Fruit fly (Drosophila melanogaster) whole organism, wandering third instar larva: ENCODE measurements around the gene Fer2.
A peak's percentile ranks its signal among the peaks of the same experiment; 100 is the strongest.
"Not testable (repeated sequence)": the region's sequence is repeated elsewhere in the genome, so short reads cannot be mapped to it uniquely, and the experiment has no call there.

Experiments
- Abd-B ChIP-seq: fragments of >200 bp; optimal IDR thresholded peaks from 2 replicates; lab custom pipeline; 2017; ENCODE audit warnings: missing biosample characterization, missing genetic modification characterization
- CG32264 ChIP-seq: fragments of 200-800 bp; sonication (Bioruptor generic); optimal IDR thresholded peaks from 2 replicates; lab custom pipeline; 2016; ENCODE audit warnings: missing biosample characterization, missing genetic modification characterization
- CG9705 ChIP-seq: fragments of 200-800 bp; sonication (Bioruptor generic); optimal IDR thresholded peaks from 2 replicates; lab custom pipeline; 2018; ENCODE audit warnings: missing biosample characterization, mild to moderate bottlenecking, missing genetic modification characterization
- CrebA ChIP-seq: fragments of 200-800 bp; sonication (Bioruptor generic); optimal IDR thresholded peaks from 2 replicates; lab custom pipeline; 2016; ENCODE audit warnings: missing biosample characterization, mild to moderate bottlenecking, missing genetic modification characterization, borderline replicate concordance
- Dfd ChIP-seq: fragments of >200 bp; optimal IDR thresholded peaks from 2 replicates; lab custom pipeline; 2017; ENCODE audit warnings: missing biosample characterization, missing genetic modification characterization
- Dif ChIP-seq: fragments of 200-275, 200-300 bp; sonication (Bioruptor generic); optimal IDR thresholded peaks from 2 replicates; lab custom pipeline; 2018; ENCODE audit warnings: missing biosample characterization, missing genetic modification characterization; ENCODE audit not compliant: partially characterized antibody
- GATAd ChIP-seq: sonication (Bioruptor generic); optimal IDR thresholded peaks from 2 replicates; lab custom pipeline; 2016; ENCODE audit warnings: missing biosample characterization, missing genetic modification characterization
- HLH106 ChIP-seq: fragments of 200-800 bp; optimal IDR thresholded peaks from 3 replicates; lab custom pipeline; 2019; ENCODE audit warnings: missing biosample characterization, mild to moderate bottlenecking, missing genetic modification characterization, moderate library complexity
- Hnf4 ChIP-seq: fragments of 200-800 bp; sonication (Bioruptor generic); optimal IDR thresholded peaks from 2 replicates; lab custom pipeline; 2016; ENCODE audit warnings: missing biosample characterization, mild to moderate bottlenecking, missing genetic modification characterization
- Hr78 ChIP-seq: fragments of >200 bp; optimal IDR thresholded peaks from 2 replicates; lab custom pipeline; 2017; ENCODE audit warnings: missing biosample characterization, missing genetic modification characterization
- Hr83 ChIP-seq: fragments of 200-300 bp; sonication (Bioruptor generic); optimal IDR thresholded peaks from 2 replicates; lab custom pipeline; 2016; ENCODE audit warnings: missing biosample characterization, mild to moderate bottlenecking, missing genetic modification characterization, moderate library complexity; ENCODE audit not compliant: poor library complexity, severe bottlenecking
- Jra ChIP-seq: sonication (Bioruptor generic); optimal IDR thresholded peaks from 2 replicates; lab custom pipeline; 2016; ENCODE audit warnings: missing biosample characterization, missing genetic modification characterization
- Mio ChIP-seq: sonication (Bioruptor generic); optimal IDR thresholded peaks from 2 replicates; lab custom pipeline; 2016; ENCODE audit warnings: missing biosample characterization, missing genetic modification characterization
- Myc ChIP-seq: fragments of >200 bp; optimal IDR thresholded peaks from 2 replicates; lab custom pipeline; 2017
- N ChIP-seq: fragments of >200 bp; optimal IDR thresholded peaks from 2 replicates; lab custom pipeline; 2018; ENCODE audit warnings: missing biosample characterization, missing external identifiers, missing genetic modification characterization
- OdsH ChIP-seq: fragments of 200-800 bp; sonication (Bioruptor generic); optimal IDR thresholded peaks from 2 replicates; lab custom pipeline; 2016; ENCODE audit warnings: missing biosample characterization, mild to moderate bottlenecking, missing genetic modification characterization
- Rel ChIP-seq, 2 experiments: fragments of 200-800 bp; sonication (Bioruptor generic) in 1 of 2; optimal IDR thresholded peaks; 2 replicates in 1 of 2; 3 replicates in 1 of 2; lab custom pipeline; 2016 to 2019; ENCODE audit warnings: mild to moderate bottlenecking in 2 of 2, missing biosample characterization in 2 of 2, missing genetic modification characterization in 2 of 2, moderate library complexity in 1 of 2
- Sp1 ChIP-seq: fragments of 200-800 bp; sonication (Bioruptor generic); optimal IDR thresholded peaks from 3 replicates; lab custom pipeline; 2019; ENCODE audit warnings: missing biosample characterization, mild to moderate bottlenecking, missing genetic modification characterization, moderate library complexity
- Vsx2 ChIP-seq: fragments of 200-300, 225-300 bp; sonication (Bioruptor generic); optimal IDR thresholded peaks from 2 replicates; lab custom pipeline; 2018; ENCODE audit warnings: missing biosample characterization, missing genetic modification characterization; ENCODE audit not compliant: partially characterized antibody
- br ChIP-seq: fragments of 200-800 bp; sonication (Bioruptor generic); optimal IDR thresholded peaks from 2 replicates; lab custom pipeline; 2016; ENCODE audit warnings: missing biosample characterization, missing genetic modification characterization
- brk ChIP-seq: fragments of 200-800 bp; sonication (Bioruptor generic); optimal IDR thresholded peaks from 2 replicates; lab custom pipeline; 2016; ENCODE audit warnings: missing biosample characterization, mild to moderate bottlenecking, missing genetic modification characterization
- dl ChIP-seq, 2 experiments: fragments of 175-275, 200-275 bp in 1 of 2; fragments of 200-275 bp in 1 of 2; sonication (Bioruptor generic); optimal IDR thresholded peaks; lab custom pipeline; 2018; ENCODE audit warnings: mild to moderate bottlenecking in 2 of 2, missing biosample characterization in 2 of 2, missing genetic modification characterization in 2 of 2, moderate library complexity in 2 of 2; ENCODE audit not compliant: partially characterized antibody in 2 of 2, insufficient read depth in 1 of 2
- dmrt93B ChIP-seq: fragments of 200-800 bp; sonication (Bioruptor generic); optimal IDR thresholded peaks from 2 replicates; lab custom pipeline; 2018; ENCODE audit warnings: missing biosample characterization, mild to moderate bottlenecking, missing genetic modification characterization
- dsf ChIP-seq: sonication (Bioruptor generic); optimal IDR thresholded peaks from 2 replicates; lab custom pipeline; 2016; ENCODE audit warnings: missing biosample characterization, missing genetic modification characterization, borderline replicate concordance
- ey ChIP-seq: fragments of 200-800 bp; sonication (Bioruptor generic); optimal IDR thresholded peaks from 2 replicates; lab custom pipeline; 2016; ENCODE audit warnings: missing biosample characterization, missing genetic modification characterization
- foxo ChIP-seq, 2 experiments: fragments of 200-800 bp; sonication (Bioruptor generic); optimal IDR thresholded peaks; 2 replicates in 1 of 2; 3 replicates in 1 of 2; lab custom pipeline; 2016 to 2017; ENCODE audit warnings: missing biosample characterization in 2 of 2, missing genetic modification characterization in 2 of 2
- fru ChIP-seq: fragments of 200-800 bp; sonication (Bioruptor generic); optimal IDR thresholded peaks from 3 replicates; lab custom pipeline; 2016; ENCODE audit warnings: missing biosample characterization, mild to moderate bottlenecking, missing genetic modification characterization
- h ChIP-seq: fragments of 200-800 bp; sonication (Bioruptor generic); optimal IDR thresholded peaks from 3 replicates; lab custom pipeline; 2016; ENCODE audit warnings: missing biosample characterization, mild to moderate bottlenecking, missing genetic modification characterization
- jim ChIP-seq: fragments of 175-275, 200-325 bp; sonication (Bioruptor generic); optimal IDR thresholded peaks from 2 replicates; lab custom pipeline; 2016; ENCODE audit warnings: missing biosample characterization, mild to moderate bottlenecking, missing genetic modification characterization
- lola ChIP-seq: fragments of >200 bp; optimal IDR thresholded peaks from 2 replicates; lab custom pipeline; 2017; ENCODE audit warnings: missing biosample characterization, missing genetic modification characterization
- pan ChIP-seq: fragments of >200 bp; optimal IDR thresholded peaks from 2 replicates; lab custom pipeline; 2017
- psq ChIP-seq: fragments of 200-800 bp; sonication (Bioruptor generic); optimal IDR thresholded peaks from 3 replicates; lab custom pipeline; 2017; ENCODE audit warnings: missing biosample characterization, mild to moderate bottlenecking, missing genetic modification characterization, moderate library complexity
- rgr ChIP-seq: fragments of 200-800 bp; sonication (Bioruptor generic); optimal IDR thresholded peaks from 3 replicates; lab custom pipeline; 2016; ENCODE audit warnings: missing biosample characterization, mild to moderate bottlenecking, missing genetic modification characterization
- sage ChIP-seq: fragments of 200-800 bp; sonication (Bioruptor generic); optimal IDR thresholded peaks from 2 replicates; lab custom pipeline; 2016; ENCODE audit warnings: missing biosample characterization, mild to moderate bottlenecking, missing genetic modification characterization
- sv ChIP-seq: fragments of 200-800 bp; sonication (Bioruptor generic); optimal IDR thresholded peaks from 3 replicates; lab custom pipeline; 2016; ENCODE audit warnings: missing biosample characterization, missing genetic modification characterization
- tai ChIP-seq: sonication (Bioruptor generic); optimal IDR thresholded peaks from 2 replicates; lab custom pipeline; 2016; ENCODE audit warnings: missing biosample characterization, missing genetic modification characterization
- usp ChIP-seq: fragments of >200 bp; optimal IDR thresholded peaks from 2 replicates; lab custom pipeline; 2017; ENCODE audit warnings: missing biosample characterization, missing genetic modification characterization
- woc ChIP-seq: sonication (Bioruptor generic); optimal IDR thresholded peaks from 2 replicates; lab custom pipeline; 2016; ENCODE audit warnings: missing biosample characterization, mild to moderate bottlenecking, missing genetic modification characterization

Fer2 gene

dm6 chr3R:16189464-16189863, 38.4 kb upstream of the Fer2 start, which contains the start of gene Bin1:
Bin1 (minus strand) TSS chr3R:16189564.
- TF ChIP-seq Abd-B, psq, Dfd (GFP tag; lab: Kevin White, UChicago): not testable (repeated sequence)

dm6 chr3R:16187737-16188136, 36.6 kb upstream of the Fer2 start:
- TF ChIP-seq h (GFP tag; lab: Kevin White, UChicago) (no peak), Hr83 (no peak), Rel (GFP tag; optimal IDR thresholded peaks at IDR 0.05; lab: Kevin White, UChicago) (no peak), Rel (tag; optimal IDR thresholded peaks at IDR 0.05; lab: Kevin White, UChicago) (no peak), Sp1 (GFP tag; lab: Kevin White, UChicago) (no peak), jim (GFP tag; lab: Kevin White, UChicago) (no peak), br (GFP tag; lab: Kevin White, UChicago) (no peak), Abd-B (GFP tag; lab: Kevin White, UChicago) (no peak), Jra (GFP tag; lab: Kevin White, UChicago) (no peak), HLH106 (tag; lab: Kevin White, UChicago) (no peak), brk (GFP tag; lab: Kevin White, UChicago) (no peak), GATAd (no peak), CG9705 (GFP tag; lab: Kevin White, UChicago) (no peak), Mio (no peak), pan (no peak), woc (no peak), ey (GFP tag; lab: Kevin White, UChicago) (no peak), OdsH (GFP tag; lab: Kevin White, UChicago) (no peak), dsf (GFP tag; lab: Kevin White, UChicago) (no peak), foxo (GFP tag; optimal IDR thresholded peaks at IDR 0.05; lab: Kevin White, UChicago) (no peak)

dm6 chr3R:16186791-16187681, 35.9 kb upstream of the Fer2 start, which contains the start of gene sra:
sra (plus strand) TSS chr3R:16186999.
- no peak for TF ChIP-seq dl (GFP tag; optimal IDR thresholded peaks at IDR 0.05; lab: Kevin White, UChicago; ENCODE audit: insufficient read depth in 1 of 2, partially characterized antibody in 2 of 2)
- no peak for TF ChIP-seq psq (GFP tag; lab: Kevin White, UChicago)
- no peak for TF ChIP-seq Hnf4 (GFP tag; lab: Kevin White, UChicago)
- TF ChIP-seq Abd-B (GFP tag; lab: Kevin White, UChicago) = no peak
- TF ChIP-seq OdsH (GFP tag; lab: Kevin White, UChicago) = no peak
- no peak for TF ChIP-seq CrebA (GFP tag; lab: Kevin White, UChicago)
- peak; percentile 64 for TF ChIP-seq Jra (GFP tag; lab: Kevin White, UChicago)
- TF ChIP-seq Rel (GFP tag; optimal IDR thresholded peaks at IDR 0.05; lab: Kevin White, UChicago) = no peak
- peak; percentile 43 for TF ChIP-seq Rel (tag; optimal IDR thresholded peaks at IDR 0.05; lab: Kevin White, UChicago)
- no peak for TF ChIP-seq CG9705 (GFP tag; lab: Kevin White, UChicago)
- peak; percentile 89 for TF ChIP-seq Hr83
- no peak for TF ChIP-seq dmrt93B (GFP tag; lab: Kevin White, UChicago)
- TF ChIP-seq rgr (GFP tag; lab: Kevin White, UChicago) = peak; percentile 56
- no peak for TF ChIP-seq sage
- TF ChIP-seq foxo (GFP tag; optimal IDR thresholded peaks at IDR 0.05; lab: Kevin White, UChicago) = peak in 1 of 2 experiments; percentile 49
- peak; percentile 10 for TF ChIP-seq dsf (GFP tag; lab: Kevin White, UChicago)
- no peak for TF ChIP-seq Mio
- no peak for TF ChIP-seq tai (GFP tag; lab: Kevin White, UChicago)
- TF ChIP-seq Dfd (GFP tag; lab: Kevin White, UChicago) = no peak
- TF ChIP-seq pan = no peak
- TF ChIP-seq h (GFP tag; lab: Kevin White, UChicago) = peak; percentile 27
- peak; percentile 2 for TF ChIP-seq fru (GFP tag; lab: Kevin White, UChicago)
- TF ChIP-seq woc = no peak
- TF ChIP-seq N (GFP tag; lab: Kevin White, UChicago) = no peak
- TF ChIP-seq Sp1 (GFP tag; lab: Kevin White, UChicago) = peak; percentile 21
- TF ChIP-seq usp (GFP tag; lab: Kevin White, UChicago) = no peak
- TF ChIP-seq GATAd = no peak
- TF ChIP-seq Vsx2 (GFP tag; lab: Kevin White, UChicago) = no peak
- no peak for TF ChIP-seq br (GFP tag; lab: Kevin White, UChicago)
- no peak for TF ChIP-seq sv
- TF ChIP-seq Hr78 (GFP tag; lab: Kevin White, UChicago) = no peak
- no peak for TF ChIP-seq brk (GFP tag; lab: Kevin White, UChicago)
- no peak for TF ChIP-seq CG32264
- no peak for TF ChIP-seq Dif (GFP tag; lab: Kevin White, UChicago)
- TF ChIP-seq lola (GFP tag; lab: Kevin White, UChicago) = no peak
- TF ChIP-seq Myc (lab: Kevin White, UChicago) = no peak
- no peak for TF ChIP-seq ey (GFP tag; lab: Kevin White, UChicago)
- no peak for TF ChIP-seq HLH106 (tag; lab: Kevin White, UChicago)
- peak; percentile 69 for TF ChIP-seq jim (GFP tag; lab: Kevin White, UChicago)
